Worm (Caenorhabditis elegans): Measurements from ENCODE around the gene srh-239.
A peak's percentile ranks its signal among the peaks of the same experiment; 100 is the strongest.

- TF ChIP-seq elt-2 (tag; optimal IDR thresholded peaks at IDR 0.05) (peak; percentile 25), egl-5 (tag; optimal IDR thresholded peaks at IDR 0.05) (no peak), ceh-28 (tag; optimal IDR thresholded peaks at IDR 0.05) (peak; percentile 58), nhr-77 (tag; optimal IDR thresholded peaks at IDR 0.05) (no peak), elt-3 (tag; optimal IDR thresholded peaks at IDR 0.05) (no peak), fos-1 (tag; optimal IDR thresholded peaks at IDR 0.05) (no peak), nhr-25 (tag; optimal IDR thresholded peaks at IDR 0.05) (no peak)
Observed at ce11 chrV:15483563-15483962, 38.0 kb downstream of the srh-239 start.

All from whole organism, L3 larva.